Worm (Caenorhabditis elegans) whole organism, L4/young adult: Measurements from ENCODE around the gene ced-6.

ENCODE experiments used
- W03F9.2 ChIP-seq: fragments of 150-350 bp; optimal IDR thresholded peaks from 2 replicates; lab custom pipeline; 2014; ENCODE audit warnings: missing biosample characterization, missing genetic modification characterization
- dao-5 ChIP-seq: sonication (generic microtip); optimal IDR thresholded peaks from 2 replicates; lab custom pipeline; 2016; ENCODE audit warnings: missing genotype, missing genetic modification characterization, moderate library complexity, missing compliant biosample characterization
- him-1 ChIP-seq: sonication (generic microtip); optimal IDR thresholded peaks from 2 replicates; lab custom pipeline; 2016; ENCODE audit warnings: missing genotype, missing genetic modification reagents, missing genetic modification characterization, missing compliant biosample characterization

ced-6 gene

ce11 chrIII:5595445-5595844, at the start of gene ced-6:
TSS of gene ced-6 (plus strand) at chrIII:5595771.
- TF ChIP-seq W03F9.2 (tag; lab: Kevin White, UChicago) (no peak), dao-5 (no peak), him-1 (tag; lab: Kevin White, UChicago) (no peak)

DNA sequence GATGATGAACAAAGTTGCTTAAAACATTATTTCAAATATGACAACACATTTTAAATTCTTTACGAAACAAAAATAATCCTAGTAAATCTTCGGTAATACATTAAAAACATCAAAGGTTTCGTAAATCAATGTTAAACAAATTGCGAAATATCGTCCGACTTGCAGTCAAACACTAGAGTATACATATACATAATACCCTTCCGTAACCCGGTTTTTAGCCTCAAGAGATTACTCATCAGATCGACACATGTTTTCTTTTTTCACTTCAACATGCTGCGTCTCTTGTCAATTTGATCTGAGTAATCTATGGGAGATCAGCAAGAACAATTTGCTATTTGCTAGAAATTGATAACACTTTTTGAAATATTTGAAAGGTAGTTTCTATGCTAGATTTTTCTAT, 49.3 kb upstream of the ced-6 start:
- TF ChIP-seq W03F9.2 (tag; lab: Kevin White, UChicago) (no peak), dao-5 (no peak), him-1 (tag; lab: Kevin White, UChicago) (no peak)

DNA sequence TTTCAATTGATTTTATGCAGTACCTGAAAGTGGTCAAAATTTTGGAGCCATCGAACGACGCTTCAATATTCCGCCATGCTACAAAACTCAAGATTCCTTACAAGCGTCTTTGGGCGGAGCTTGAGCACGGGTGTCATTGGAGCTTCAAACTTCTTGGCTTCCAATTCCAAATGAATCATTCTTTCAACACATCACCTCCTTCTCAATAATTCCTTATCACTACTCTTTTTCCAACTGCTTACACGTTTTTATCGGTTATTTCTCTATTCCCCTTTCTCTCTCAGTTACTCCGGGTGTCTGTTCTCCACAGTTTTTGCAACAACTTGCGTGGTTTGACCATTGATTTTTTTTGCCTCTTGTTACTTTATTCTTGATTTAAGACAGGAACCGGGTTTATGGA, 48.8 kb upstream of the ced-6 start, which contains the start of gene F09F7.5:
F09F7.5 (plus strand) TSS at position 258 of the 400 bp plus-strand sequence.
- TF ChIP-seq W03F9.2 (tag; lab: Kevin White, UChicago) (no peak), dao-5 (no peak), him-1 (tag; lab: Kevin White, UChicago) (no peak)

DNA sequence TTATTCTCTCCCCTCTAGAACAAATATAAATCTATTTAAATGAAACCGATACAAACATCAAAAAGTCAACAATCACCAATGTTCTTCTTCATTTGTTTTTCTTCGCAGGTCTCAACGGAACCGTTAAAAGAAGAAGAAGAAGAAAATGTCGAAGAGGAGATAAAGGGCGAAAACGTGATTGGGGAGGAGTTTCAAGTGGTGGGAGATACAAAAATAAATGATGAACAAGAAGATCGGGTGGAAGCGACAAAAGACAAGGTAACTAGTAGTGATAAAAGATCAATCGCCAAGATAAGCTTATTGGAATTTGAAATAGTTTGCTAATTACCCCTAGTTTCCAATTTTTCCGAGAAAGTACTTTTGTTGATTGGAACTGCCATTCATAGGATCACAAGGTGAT, 45.4 kb upstream of the ced-6 start:
- TF ChIP-seq dao-5 (no peak), W03F9.2 (tag; lab: Kevin White, UChicago) (no peak), him-1 (tag; lab: Kevin White, UChicago) (no peak)

DNA sequence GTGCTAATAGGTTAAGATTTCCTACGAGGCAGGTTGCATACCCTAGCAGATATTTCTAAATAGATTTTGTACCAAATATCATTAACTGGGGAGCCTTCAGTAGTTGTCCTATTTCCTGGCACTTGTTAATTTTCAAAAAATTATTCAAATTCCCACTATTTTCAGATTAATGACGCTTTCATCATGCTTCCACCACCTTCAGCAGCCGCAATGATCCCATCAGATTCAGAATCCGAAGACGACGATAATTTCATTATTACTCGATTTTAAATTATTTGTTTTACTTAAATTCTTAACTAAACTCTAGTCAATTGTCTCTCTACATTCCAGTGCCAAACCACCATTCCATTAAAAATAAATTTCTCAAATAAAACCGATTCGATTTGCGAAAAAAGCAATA, 44.7 kb upstream of the ced-6 start:
- no peak for TF ChIP-seq dao-5
- TF ChIP-seq W03F9.2 (tag; lab: Kevin White, UChicago): no peak
- TF ChIP-seq him-1 (tag; lab: Kevin White, UChicago): no peak

- TF ChIP-seq him-1 (tag; lab: Kevin White, UChicago): no peak
- TF ChIP-seq W03F9.2 (tag; lab: Kevin White, UChicago): peak; percentile 25
- no peak for TF ChIP-seq dao-5
These were observed 43.4 kb upstream of the ced-6 start, which contains the start of gene F09F7.6 for ce11 chrIII:5552072-5552667. TSS of gene F09F7.6 (minus strand) at chrIII:5552135.

- no peak for TF ChIP-seq him-1 (tag; lab: Kevin White, UChicago)
- TF ChIP-seq W03F9.2 (tag; lab: Kevin White, UChicago): no peak
- no peak for TF ChIP-seq dao-5
These were observed 42.5 kb upstream of the ced-6 start for ce11 chrIII:5553098-5553497.

DNA sequence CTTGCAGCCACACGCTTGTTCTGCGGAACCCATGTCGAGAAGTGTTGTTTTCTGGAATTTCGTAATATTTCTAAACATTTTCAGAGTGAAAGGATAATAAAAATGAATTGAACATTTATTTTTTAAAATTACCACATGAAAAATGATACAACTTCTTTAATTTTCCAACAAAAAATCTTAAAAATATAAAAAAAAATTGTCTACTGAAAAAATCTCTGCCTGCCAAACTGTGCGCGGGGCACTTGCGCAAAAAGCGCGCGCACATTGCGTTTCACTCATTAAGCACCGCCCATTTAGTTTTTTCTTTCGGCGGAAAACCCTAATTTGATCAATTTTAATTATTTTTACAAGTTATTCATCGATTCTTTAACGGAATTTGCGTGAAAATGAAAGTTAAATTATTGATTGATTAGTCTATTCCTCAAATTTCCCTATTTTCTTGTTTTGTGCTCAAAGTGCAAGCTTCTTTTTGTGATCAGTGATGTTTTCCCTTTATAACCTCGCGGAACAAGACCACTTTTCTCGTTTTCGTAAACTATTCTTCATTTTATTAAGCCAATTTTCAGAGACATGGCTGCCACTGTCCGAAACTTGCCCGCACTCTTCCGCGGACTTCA, 40.6 kb upstream of the ced-6 start, which contains the start of the genes nmad-1 and hach-1:
nmad-1 (minus strand) TSS at position 51 of the 617 bp plus-strand sequence.
hach-1 (plus strand) TSS at position 567 of the 617 bp plus-strand sequence.
- TF ChIP-seq him-1 (tag; lab: Kevin White, UChicago): no peak
- peak; percentile 11 for TF ChIP-seq dao-5
- peak; percentile 95 for TF ChIP-seq W03F9.2 (tag; lab: Kevin White, UChicago)

DNA sequence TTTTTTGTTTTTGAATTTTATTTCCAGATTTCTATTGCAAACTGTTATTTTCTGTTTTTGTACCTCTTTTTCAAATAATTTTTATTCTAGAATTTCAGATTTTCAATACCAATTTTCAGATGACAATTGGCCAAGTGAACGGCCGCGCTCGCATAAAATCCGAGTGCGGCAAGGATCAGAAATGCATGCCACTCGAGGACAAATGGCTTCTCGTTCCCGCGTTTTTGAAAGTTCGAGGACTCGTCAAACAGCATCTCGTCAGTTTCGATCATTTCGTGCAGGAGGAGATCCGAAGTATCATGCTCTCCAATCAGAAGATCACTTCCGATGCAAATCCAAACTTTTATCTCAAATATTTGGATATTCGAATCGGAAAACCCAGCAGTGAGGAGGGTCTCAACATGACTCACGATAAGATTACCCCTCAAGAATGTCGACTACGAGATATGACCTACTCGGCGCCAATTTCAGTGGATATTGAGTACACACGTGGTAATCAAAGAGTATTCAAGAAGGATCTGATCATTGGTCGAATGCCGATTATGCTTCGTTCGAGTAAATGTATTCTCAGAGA, 38.2 kb upstream of the ced-6 start, which contains the start of gene rpc-2:
rpc-2 (plus strand) TSS at position 120 of the 574 bp plus-strand sequence.
- TF ChIP-seq W03F9.2 (tag; lab: Kevin White, UChicago) (no peak), dao-5 (no peak), him-1 (tag; lab: Kevin White, UChicago) (no peak)

DNA sequence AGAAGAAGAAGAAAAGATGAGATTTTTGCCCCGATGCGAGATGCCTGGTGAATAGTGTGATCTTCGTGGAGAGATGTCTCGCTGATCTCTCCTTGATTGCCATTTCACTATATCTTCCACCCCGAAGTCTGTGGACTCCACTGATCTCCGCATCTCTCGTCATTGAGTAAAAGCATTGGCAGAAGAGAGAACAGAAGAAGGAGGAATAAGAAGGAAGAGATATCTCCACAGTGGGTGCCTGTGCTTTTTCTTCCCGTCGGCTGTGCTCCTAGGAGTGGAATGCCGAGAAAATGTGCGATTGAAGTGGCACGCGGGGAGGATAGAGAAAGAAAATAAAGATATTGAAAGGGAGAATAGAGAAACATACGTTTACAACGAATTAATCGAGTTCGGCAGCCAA, 31.9 kb upstream of the ced-6 start:
- TF ChIP-seq W03F9.2 (tag; lab: Kevin White, UChicago): no peak
- no peak for TF ChIP-seq him-1 (tag; lab: Kevin White, UChicago)
- no peak for TF ChIP-seq dao-5

- no peak for TF ChIP-seq W03F9.2 (tag; lab: Kevin White, UChicago)
- no peak for TF ChIP-seq dao-5
These were observed 31.2 kb upstream of the ced-6 start for ce11 chrIII:5564325-5564724.

DNA sequence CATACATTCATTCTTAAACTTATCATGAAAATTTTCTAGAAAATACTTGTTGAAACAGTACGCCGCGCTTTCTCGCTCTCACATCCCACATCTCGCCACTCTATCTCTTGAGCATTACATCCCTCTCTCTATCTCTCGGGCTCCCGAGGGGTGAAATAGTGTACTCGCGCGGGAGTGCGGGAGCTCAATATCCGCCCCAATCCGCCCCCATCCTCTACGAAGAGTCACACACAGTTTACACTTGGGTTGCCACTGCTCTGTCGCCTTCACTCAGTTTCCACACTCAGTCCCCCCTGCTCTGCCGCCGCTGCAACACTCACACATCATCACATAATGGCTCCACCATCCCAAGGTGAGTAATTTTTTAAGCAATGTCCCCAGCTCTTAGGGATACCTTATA, 30.8 kb upstream of the ced-6 start, which contains the start of gene mlc-3:
mlc-3 (plus strand) TSS at position 227 of the 400 bp plus-strand sequence.
- TF ChIP-seq W03F9.2 (tag; lab: Kevin White, UChicago) (no peak), him-1 (tag; lab: Kevin White, UChicago) (no peak), dao-5 (no peak)

DNA sequence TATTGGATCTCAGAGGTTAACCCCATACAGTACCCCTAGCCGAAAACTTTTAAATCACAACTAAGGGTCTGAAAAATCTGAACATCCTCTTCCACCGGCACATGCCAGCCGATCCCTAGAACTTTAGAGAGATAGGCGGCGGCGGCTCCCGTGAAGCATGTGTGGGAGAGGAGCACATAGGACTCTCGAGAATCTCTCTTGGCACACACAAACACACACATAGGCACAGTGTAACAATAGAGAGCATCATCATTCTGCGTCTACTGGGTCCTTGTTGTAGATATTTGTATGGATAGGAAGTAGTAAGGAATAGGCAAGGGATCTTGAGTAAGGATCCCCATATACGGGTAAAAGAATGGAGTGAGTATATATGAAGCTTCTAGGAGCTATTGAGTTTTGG, 29.9 kb upstream of the ced-6 start:
- TF ChIP-seq him-1 (tag; lab: Kevin White, UChicago): no peak

DNA sequence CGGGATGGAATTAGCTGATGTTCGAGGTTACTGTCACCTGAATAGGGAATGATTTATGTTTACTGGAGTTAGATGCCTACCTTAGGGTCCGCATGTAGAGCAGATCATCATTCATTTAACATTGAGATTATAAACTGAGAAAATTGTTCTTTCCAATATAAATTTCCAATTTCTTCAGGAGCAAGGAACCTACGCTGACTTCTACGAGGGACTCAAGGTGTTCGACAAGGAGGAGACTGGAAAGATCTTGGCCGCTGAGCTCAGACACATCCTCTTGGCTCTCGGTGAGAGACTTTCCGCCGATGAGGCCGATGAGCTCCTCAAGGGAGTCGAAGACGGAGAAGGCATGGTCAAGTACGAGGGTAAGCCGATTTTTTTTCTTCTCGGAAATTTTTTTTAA, 29.1 kb upstream of the ced-6 start:
- no peak for TF ChIP-seq him-1 (tag; lab: Kevin White, UChicago)
- TF ChIP-seq W03F9.2 (tag; lab: Kevin White, UChicago): no peak
- TF ChIP-seq dao-5: no peak
